Fruit fly (Drosophila melanogaster) whole organism, embryonic: ENCODE data around the gene CG6398.

Source experiments
- CG1024 ChIP-seq: fragments of 200-800 bp; sonication (Bioruptor generic); IDR thresholded peaks from 2 replicates; pipeline ENCODE4 v1.3.6; 2022; ENCODE audit warnings: missing biosample characterization, missing genetic modification characterization
- CG12299 ChIP-seq: fragments of 200-800 bp; sonication (Bioruptor generic); optimal IDR thresholded peaks from 2 replicates; lab custom pipeline; 2018; ENCODE audit warnings: missing biosample characterization, mild to moderate bottlenecking, missing genetic modification characterization
- CG15073 ChIP-seq: fragments of 200-800 bp; sonication (Bioruptor generic); optimal IDR thresholded peaks from 2 replicates; lab custom pipeline; 2016; ENCODE audit warnings: missing biosample characterization, missing genetic modification characterization
- CG1602 ChIP-seq: fragments of 200-800 bp; sonication (Bioruptor generic); optimal IDR thresholded peaks from 3 replicates; lab custom pipeline; 2016; ENCODE audit warnings: missing biosample characterization, missing genetic modification characterization
- CG1647 ChIP-seq: fragments of 200-800 bp; sonication (Bioruptor generic); optimal IDR thresholded peaks from 3 replicates; lab custom pipeline; 2016; ENCODE audit warnings: missing biosample characterization, missing genetic modification characterization
- CG17186 ChIP-seq: fragments of 200-800 bp; sonication (Bioruptor generic); optimal IDR thresholded peaks from 3 replicates; lab custom pipeline; 2017; ENCODE audit warnings: missing biosample characterization, missing genetic modification reagents, missing genetic modification characterization
- CG17568 ChIP-seq: fragments of 200-800 bp; sonication (Bioruptor generic); optimal IDR thresholded peaks from 2 replicates; lab custom pipeline; 2018; ENCODE audit warnings: missing biosample characterization, mild to moderate bottlenecking, missing genetic modification characterization, moderate library complexity
- CG17802 ChIP-seq: fragments of 200-800 bp; sonication (Bioruptor generic); optimal IDR thresholded peaks from 2 replicates; lab custom pipeline; 2018; ENCODE audit warnings: missing biosample characterization, mild to moderate bottlenecking, missing genetic modification characterization, moderate library complexity
- CG17829 ChIP-seq: fragments of 200-800 bp; optimal IDR thresholded peaks from 2 replicates; lab custom pipeline; 2019; ENCODE audit warnings: missing biosample characterization, mild to moderate bottlenecking, missing genetic modification characterization, moderate library complexity
- CG1832 ChIP-seq: fragments of 200-800 bp; sonication (Bioruptor generic); optimal IDR thresholded peaks from 2 replicates; lab custom pipeline; 2017; ENCODE audit warnings: missing biosample characterization, mild to moderate bottlenecking, missing genetic modification characterization, inconsistent platforms
- CG18764 ChIP-seq: fragments of 200-800 bp; sonication (Bioruptor generic); optimal IDR thresholded peaks from 3 replicates; lab custom pipeline; 2016; ENCODE audit warnings: missing biosample characterization, missing genetic modification characterization
- CG2116 ChIP-seq: fragments of 200-800 bp; sonication (Bioruptor generic); optimal IDR thresholded peaks from 3 replicates; lab custom pipeline; 2018; ENCODE audit warnings: missing biosample characterization, mild to moderate bottlenecking, missing genetic modification characterization
- CG2202 ChIP-seq: fragments of 200-800 bp; sonication (Bioruptor generic); optimal IDR thresholded peaks from 2 replicates; lab custom pipeline; 2018; ENCODE audit warnings: missing biosample characterization, mild to moderate bottlenecking, missing genetic modification characterization
- CG2875 ChIP-seq: fragments of 200-800 bp; sonication (Bioruptor generic); optimal IDR thresholded peaks from 2 replicates; lab custom pipeline; 2017; ENCODE audit warnings: missing biosample characterization, mild to moderate bottlenecking, missing genetic modification characterization, missing genetic modification reagents
- CG2889 ChIP-seq: fragments of 200-800 bp; sonication (Bioruptor generic); IDR thresholded peaks from 3 replicates; pipeline ENCODE4 v1.3.6; 2022; ENCODE audit warnings: missing biosample characterization, missing genetic modification characterization
- CG31388 ChIP-seq: fragments of 200-800 bp; sonication (Bioruptor generic); optimal IDR thresholded peaks from 2 replicates; lab custom pipeline; 2016; ENCODE audit warnings: missing biosample characterization, missing genetic modification characterization
- CG32532 ChIP-seq: fragments of 200-800 bp; sonication (Bioruptor generic); IDR thresholded peaks from 2 replicates; pipeline ENCODE4 v1.3.6; 2022; ENCODE audit warnings: missing biosample characterization, missing genetic modification characterization
- CG43689 ChIP-seq: fragments of 200-800 bp; sonication (Bioruptor generic); IDR thresholded peaks from 2 replicates; pipeline ENCODE4 v1.3.6; 2022; ENCODE audit warnings: missing biosample characterization, missing genetic modification characterization
- CG5180 ChIP-seq: fragments of 200-800 bp; sonication (Bioruptor generic); optimal IDR thresholded peaks from 3 replicates; lab custom pipeline; 2017; ENCODE audit warnings: missing biosample characterization, missing genetic modification characterization, mild to moderate bottlenecking, moderate library complexity, missing genetic modification reagents
- CG6175 ChIP-seq: fragments of 200-800 bp; sonication (Bioruptor generic); IDR thresholded peaks from 3 replicates; pipeline ENCODE4 v1.3.6; 2022; ENCODE audit warnings: missing biosample characterization, missing genetic modification characterization
- CG7745 ChIP-seq: fragments of 200-800 bp; sonication (Bioruptor generic); optimal IDR thresholded peaks from 2 replicates; lab custom pipeline; 2018; ENCODE audit warnings: missing biosample characterization, mild to moderate bottlenecking, missing genetic modification characterization, moderate library complexity
- CG8359 ChIP-seq: fragments of 200-800 bp; sonication (Bioruptor generic); optimal IDR thresholded peaks from 2 replicates; lab custom pipeline; 2017; ENCODE audit warnings: missing biosample characterization, mild to moderate bottlenecking, missing genetic modification characterization, borderline replicate concordance
- D19B ChIP-seq: fragments of 200-800 bp; sonication (Bioruptor generic); optimal IDR thresholded peaks from 2 replicates; lab custom pipeline; 2017; ENCODE audit warnings: missing biosample characterization, mild to moderate bottlenecking, missing genetic modification characterization
- Dip2 ChIP-seq: fragments of 200-800 bp; sonication (Bioruptor generic); IDR thresholded peaks from 2 replicates; pipeline ENCODE4 v1.3.6; 2022; ENCODE audit warnings: missing biosample characterization, missing genetic modification characterization
- H15 ChIP-seq: fragments of 200-800 bp; sonication (Bioruptor generic); IDR thresholded peaks from 3 replicates; pipeline ENCODE4 v1.3.6; 2022; ENCODE audit warnings: missing biosample characterization, missing genetic modification characterization
- HHEX ChIP-seq: fragments of 200-800 bp; sonication (Bioruptor generic); optimal IDR thresholded peaks from 3 replicates; lab custom pipeline; 2017; ENCODE audit warnings: missing biosample characterization, mild to moderate bottlenecking, missing genetic modification characterization, missing genetic modification reagents
- Lpt ChIP-seq: fragments of >200 bp; optimal IDR thresholded peaks from 2 replicates; lab custom pipeline; 2018; ENCODE audit warnings: missing biosample characterization, missing genetic modification characterization
- MTF-1 ChIP-seq: fragments of 200-800 bp; sonication (Bioruptor generic); optimal IDR thresholded peaks from 2 replicates; lab custom pipeline; 2018; ENCODE audit warnings: missing biosample characterization, mild to moderate bottlenecking, missing genetic modification characterization, borderline replicate concordance
- Opbp ChIP-seq: fragments of 200-800 bp; sonication (Bioruptor generic); IDR thresholded peaks from 3 replicates; pipeline ENCODE4 v1.3.6; 2022; ENCODE audit warnings: missing biosample characterization, missing genetic modification characterization; ENCODE audit not compliant: partially characterized antibody
- Rfx ChIP-seq: fragments of 200-800 bp; sonication (Bioruptor generic); IDR thresholded peaks from 2 replicates; pipeline ENCODE4 v1.3.6; 2022; ENCODE audit warnings: missing biosample characterization, missing genetic modification characterization
- Side ChIP-seq: fragments of 200-800 bp; sonication (Bioruptor generic); optimal IDR thresholded peaks from 2 replicates; lab custom pipeline; 2016; ENCODE audit warnings: missing biosample characterization, missing genetic modification characterization
- TFAM ChIP-seq: fragments of 200-800 bp; sonication (Bioruptor generic); optimal IDR thresholded peaks from 2 replicates; lab custom pipeline; 2017; ENCODE audit warnings: missing biosample characterization, missing genetic modification characterization, inconsistent platforms
- Xbp1 ChIP-seq: fragments of 200-800 bp; sonication (Bioruptor generic); optimal IDR thresholded peaks from 3 replicates; lab custom pipeline; 2016; ENCODE audit warnings: missing biosample characterization, mild to moderate bottlenecking, missing genetic modification characterization
- abd-A ChIP-seq: fragments of 200-800 bp; sonication (Bioruptor generic); optimal IDR thresholded peaks from 3 replicates; lab custom pipeline; 2019; ENCODE audit warnings: missing biosample characterization, mild to moderate bottlenecking, missing genetic modification characterization, moderate library complexity
- bsh ChIP-seq, 2 experiments: fragments of 200-800 bp; sonication (Bioruptor generic); optimal IDR thresholded peaks; 2 replicates each; lab custom pipeline; 2017 to 2018; ENCODE audit warnings: mild to moderate bottlenecking in 2 of 2, missing biosample characterization in 2 of 2, missing genetic modification characterization in 2 of 2, moderate library complexity in 1 of 2
- cato ChIP-seq: fragments of 200-800 bp; sonication (Bioruptor generic); optimal IDR thresholded peaks from 2 replicates; lab custom pipeline; 2016; ENCODE audit warnings: missing biosample characterization, missing genetic modification characterization, borderline replicate concordance
- chn ChIP-seq: fragments of 200-800 bp; sonication (Bioruptor generic); optimal IDR thresholded peaks from 2 replicates; lab custom pipeline; 2016; ENCODE audit warnings: missing biosample characterization, missing genetic modification characterization
- crc ChIP-seq: fragments of 200-800 bp; sonication (Bioruptor generic); optimal IDR thresholded peaks from 2 replicates; lab custom pipeline; 2016; ENCODE audit warnings: missing biosample characterization, missing genetic modification characterization
- fd3F ChIP-seq: fragments of 200-800 bp; sonication (Bioruptor generic); optimal IDR thresholded peaks from 2 replicates; lab custom pipeline; 2018; ENCODE audit warnings: missing biosample characterization, mild to moderate bottlenecking, missing genetic modification characterization, moderate library complexity
- ham ChIP-seq: fragments of 200-800 bp; sonication (Bioruptor generic); IDR thresholded peaks from 2 replicates; pipeline ENCODE4 v1.3.6; 2022; ENCODE audit warnings: missing biosample characterization, missing genetic modification characterization
- jigr1 ChIP-seq: fragments of 200-800 bp; sonication (Bioruptor generic); IDR thresholded peaks from 3 replicates; pipeline ENCODE4 v1.3.6; 2022; ENCODE audit warnings: missing biosample characterization, missing genetic modification characterization
- nerfin-1 ChIP-seq: fragments of 200-800 bp; sonication (Bioruptor generic); optimal IDR thresholded peaks from 3 replicates; lab custom pipeline; 2019; ENCODE audit warnings: missing biosample characterization, mild to moderate bottlenecking, missing genetic modification characterization, moderate library complexity
- onecut ChIP-seq: fragments of 200-800 bp; sonication (Bioruptor generic); IDR thresholded peaks from 2 replicates; pipeline ENCODE4 v1.3.6; 2022; ENCODE audit warnings: missing biosample characterization, missing genetic modification characterization
- pan ChIP-seq, 4 experiments: fragments of >200 bp in 3 of 4; fragments of 200-800 bp in 1 of 4; sonication (Bioruptor generic) in 1 of 4; optimal IDR thresholded peaks in 3 of 4; IDR thresholded peaks in 1 of 4; 2 replicates each; pipeline versions ENCODE4 v1.3.6 to Lab custom; 2017 to 2022; ENCODE audit warnings: missing biosample characterization in 2 of 4, missing genetic modification characterization in 2 of 4, mixed read lengths in 1 of 4
- pb ChIP-seq: fragments of 200-800 bp; sonication (Bioruptor generic); optimal IDR thresholded peaks from 3 replicates; lab custom pipeline; 2016; ENCODE audit warnings: missing biosample characterization, missing genetic modification characterization
- pros ChIP-seq: fragments of 200-800 bp; sonication (Bioruptor generic); optimal IDR thresholded peaks from 3 replicates; lab custom pipeline; 2019; ENCODE audit warnings: missing biosample characterization, mild to moderate bottlenecking, missing genetic modification characterization, moderate library complexity
- scrt ChIP-seq: fragments of 200-800 bp; sonication (Bioruptor generic); optimal IDR thresholded peaks from 2 replicates; lab custom pipeline; 2018; ENCODE audit warnings: missing biosample characterization, mild to moderate bottlenecking, missing genetic modification characterization, moderate library complexity
- ssp ChIP-seq: fragments of 200-800 bp; sonication (Bioruptor generic); IDR thresholded peaks from 2 replicates; pipeline ENCODE4 v1.3.6; 2022; ENCODE audit warnings: missing biosample characterization, missing genetic modification characterization
- unpg ChIP-seq: fragments of 200-800 bp; sonication (Bioruptor generic); optimal IDR thresholded peaks from 3 replicates; lab custom pipeline; 2018; ENCODE audit warnings: missing biosample characterization, mild to moderate bottlenecking, missing genetic modification characterization, moderate library complexity

The CG6398 gene

dm6 chrX:17799070-17799802 lies 31.4 kb upstream of the CG6398 start (continued):
- TF ChIP-seq CG17186 (GFP tag; lab: Kevin White, UChicago) (no peak), CG2202 (tag; lab: Kevin White, UChicago) (no peak), fd3F (GFP tag; lab: Kevin White, UChicago) (no peak), TFAM (GFP tag; lab: Kevin White, UChicago) (no peak), CG17568 (GFP tag; lab: Kevin White, UChicago) (no peak), abd-A (tag; lab: Kevin White, UChicago) (no peak), Opbp (GFP tag; lab: Robert Waterston, UW) (no peak), CG12299 (tag; lab: Kevin White, UChicago) (no peak), CG1602 (peak; percentile 8), CG1832 (GFP tag; lab: Kevin White, UChicago) (no peak), HHEX (GFP tag; lab: Kevin White, UChicago) (no peak), CG1647 (GFP tag; lab: Kevin White, UChicago) (no peak), ssp (GFP tag; lab: Robert Waterston, UW) (no peak), Rfx (GFP tag; lab: Robert Waterston, UW) (no peak), Side (GFP tag; lab: Kevin White, UChicago) (no peak), D19B (GFP tag; lab: Kevin White, UChicago) (no peak), CG2875 (GFP tag; lab: Kevin White, UChicago) (no peak), CG15073 (no peak), CG2116 (GFP tag; lab: Kevin White, UChicago) (no peak), CG5180 (GFP tag; lab: Kevin White, UChicago) (no peak), pan (optimal IDR thresholded peaks at IDR 0.05; lab: Kevin White, UChicago) (no peak), pan (GFP tag; optimal IDR thresholded peaks at IDR 0.05 in 1 of 2, IDR thresholded peaks at IDR 0.05 in 1 of 2) (peak in 1 of 2 experiments; percentile 34), Lpt (GFP tag; lab: Kevin White, UChicago) (no peak), CG7745 (tag; lab: Kevin White, UChicago) (no peak), bsh (GFP tag; optimal IDR thresholded peaks at IDR 0.05; lab: Kevin White, UChicago) (peak in 1 of 2 experiments; percentile 67), CG32532 (GFP tag; lab: Robert Waterston, UW) (no peak), CG1024 (GFP tag; lab: Robert Waterston, UW) (no peak), CG6175 (GFP tag; lab: Robert Waterston, UW) (no peak), pros (GFP tag; lab: Kevin White, UChicago) (peak; percentile 67), Dip2 (GFP tag; lab: Robert Waterston, UW) (no peak), chn (no peak), CG18764 (no peak), nerfin-1 (tag; lab: Kevin White, UChicago) (peak; percentile 46), jigr1 (GFP tag; lab: Robert Waterston, UW) (no peak), Xbp1 (GFP tag; lab: Kevin White, UChicago) (peak; percentile 15), H15 (GFP tag; lab: Robert Waterston, UW) (no peak), CG8359 (GFP tag; lab: Kevin White, UChicago) (no peak), CG17802 (tag; lab: Kevin White, UChicago) (no peak), MTF-1 (GFP tag; lab: Kevin White, UChicago) (no peak), CG2889 (GFP tag; lab: Robert Waterston, UW) (no peak), crc (GFP tag; lab: Kevin White, UChicago) (no peak), CG43689 (GFP tag; lab: Robert Waterston, UW) (no peak), CG31388 (GFP tag; lab: Kevin White, UChicago) (no peak), CG17829 (tag; lab: Kevin White, UChicago) (peak; percentile 50), unpg (GFP tag; lab: Kevin White, UChicago) (peak; percentile 44), pb (no peak), onecut (GFP tag; lab: Robert Waterston, UW) (0 out of 2 replicates have a peak, but pooled peaks have one; percentile 10), ham (GFP tag; lab: Robert Waterston, UW) (no peak), scrt (peak; percentile 16), cato (GFP tag; lab: Kevin White, UChicago) (no peak)
